Worm (Caenorhabditis elegans): Measurements from ENCODE around the gene R02D5.10.

DNA sequence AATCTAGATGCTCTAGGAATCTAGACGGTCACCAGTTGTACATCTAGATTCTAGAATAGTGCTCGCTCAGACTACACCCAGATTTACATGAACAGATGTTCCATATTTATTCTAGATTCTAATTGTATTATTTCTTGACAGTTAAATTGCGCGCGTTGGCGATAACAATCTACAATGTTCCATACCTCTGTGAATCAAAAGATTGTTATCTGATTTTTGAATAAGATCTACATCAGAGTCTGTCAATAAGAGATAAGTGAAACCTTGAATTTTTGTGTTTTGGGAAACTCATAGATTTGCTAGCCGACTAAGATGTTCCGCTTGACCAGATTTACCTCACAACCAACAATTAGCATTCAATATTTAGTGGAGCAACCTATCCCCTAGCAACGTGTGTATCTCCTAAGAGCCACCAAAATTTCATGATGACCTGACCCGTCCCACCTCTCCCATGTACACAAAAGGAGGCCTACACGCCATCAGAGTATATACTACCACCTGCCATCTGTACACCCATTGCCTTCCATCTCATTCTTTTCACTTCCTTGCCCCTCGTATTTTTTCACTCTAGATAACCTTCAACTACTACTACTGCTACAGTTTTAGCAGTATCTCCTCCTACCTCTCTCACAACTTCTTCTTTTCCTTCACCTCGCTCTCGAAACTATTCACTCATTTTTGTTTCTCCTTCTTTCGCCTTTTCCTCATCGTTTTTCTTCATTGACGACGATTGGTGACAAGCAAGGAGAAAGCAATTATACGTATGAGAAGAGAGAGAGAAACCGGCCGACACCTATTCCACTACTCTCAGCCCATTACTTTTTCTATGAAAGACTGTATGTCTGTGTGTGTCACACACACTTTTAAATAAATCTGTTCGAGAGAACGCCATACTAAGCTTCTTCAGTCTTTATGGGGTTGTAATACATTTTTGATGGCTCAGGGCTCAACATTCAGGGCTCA lies 24.9 kb downstream of the R02D5.10 start:
- no peak for TF ChIP-seq snpc-3.4 (tag; optimal IDR thresholded peaks at IDR 0.05)
- no peak for TF ChIP-seq ceh-91 (GFP tag; IDR thresholded peaks at IDR 0.05)
- TF ChIP-seq nfyb-1 (GFP tag; IDR thresholded peaks at IDR 0.05): no peak
- no peak for TF ChIP-seq ama-1 (optimal IDR thresholded peaks at IDR 0.05)
- no peak for TF ChIP-seq ama-1 (GFP tag; optimal IDR thresholded peaks at IDR 0.05)
- TF ChIP-seq dox-1 (GFP tag; IDR thresholded peaks at IDR 0.05): no peak
- TF ChIP-seq rcor-1 (GFP tag; IDR thresholded peaks at IDR 0.05): no peak
- TF ChIP-seq ets-4 (GFP tag; optimal IDR thresholded peaks at IDR 0.05): no peak
- no peak for TF ChIP-seq mes-4 (tag; optimal IDR thresholded peaks at IDR 0.05)
- TF ChIP-seq nhr-90 (tag; optimal IDR thresholded peaks at IDR 0.05): no peak

All from whole organism, young adult.